Fruit fly (Drosophila melanogaster) whole organism, embryonic: Measurements from ENCODE around the gene CG2003.

Experiments
- Atf6 ChIP-seq: fragments of 200-800 bp; sonication (Bioruptor generic); IDR thresholded peaks from 2 replicates; pipeline ENCODE4 v1.3.6; 2022; ENCODE audit warnings: missing biosample characterization, missing genetic modification characterization
- Awh ChIP-seq: fragments of 200-800 bp; sonication (Bioruptor generic); IDR thresholded peaks from 2 replicates; pipeline ENCODE4, ENCODE4 v1.3.6; 2022; ENCODE audit warnings: missing biosample characterization, missing genetic modification characterization
- CG11398 ChIP-seq: fragments of 200-800 bp; sonication (Bioruptor generic); optimal IDR thresholded peaks from 2 replicates; lab custom pipeline; 2016; ENCODE audit warnings: missing biosample characterization, missing genetic modification characterization
- CG11695 ChIP-seq: fragments of 200-800 bp; sonication (Bioruptor generic); IDR thresholded peaks from 3 replicates; pipeline ENCODE4 v1.3.6; 2022; ENCODE audit warnings: missing biosample characterization, missing genetic modification characterization
- CG12155 ChIP-seq: fragments of 200-800 bp; sonication (Bioruptor generic); optimal IDR thresholded peaks from 3 replicates; lab custom pipeline; 2016; ENCODE audit warnings: missing biosample characterization, missing genetic modification characterization
- CG1233 ChIP-seq: fragments of 200-800 bp; sonication (Bioruptor generic); optimal IDR thresholded peaks from 4 replicates; lab custom pipeline; 2018; ENCODE audit warnings: missing biosample characterization, mild to moderate bottlenecking, missing genetic modification characterization
- CG12659 ChIP-seq: fragments of 200-800 bp; sonication (Bioruptor generic); optimal IDR thresholded peaks from 3 replicates; lab custom pipeline; 2017; ENCODE audit warnings: mild to moderate bottlenecking, missing biosample characterization, missing genetic modification reagents, missing genetic modification characterization
- CG13624 ChIP-seq: fragments of 200-800 bp; sonication (Bioruptor generic); optimal IDR thresholded peaks from 2 replicates; lab custom pipeline; 2016; ENCODE audit warnings: missing biosample characterization, missing genetic modification characterization
- CG14050 ChIP-seq: fragments of 200-800 bp; sonication (Bioruptor generic); IDR thresholded peaks from 3 replicates; pipeline ENCODE4 v1.3.6; 2022; ENCODE audit warnings: missing biosample characterization, missing genetic modification characterization
- CG14441 ChIP-seq: fragments of 200-800 bp; sonication (Bioruptor generic); IDR thresholded peaks from 2 replicates; pipeline ENCODE4 v1.3.6; 2022; ENCODE audit warnings: missing biosample characterization, missing genetic modification characterization
- CG18262 ChIP-seq: fragments of 200-800 bp; optimal IDR thresholded peaks from 3 replicates; lab custom pipeline; 2019; ENCODE audit warnings: missing biosample characterization, mild to moderate bottlenecking, missing genetic modification characterization, moderate library complexity
- CG2116 ChIP-seq: fragments of 200-800 bp; sonication (Bioruptor generic); optimal IDR thresholded peaks from 3 replicates; lab custom pipeline; 2018; ENCODE audit warnings: missing biosample characterization, mild to moderate bottlenecking, missing genetic modification characterization
- CG2120 ChIP-seq: fragments of 200-800 bp; sonication (Bioruptor generic); optimal IDR thresholded peaks from 3 replicates; lab custom pipeline; 2016; ENCODE audit warnings: missing biosample characterization, missing genetic modification characterization
- CG2889 ChIP-seq: fragments of 200-800 bp; sonication (Bioruptor generic); IDR thresholded peaks from 3 replicates; pipeline ENCODE4 v1.3.6; 2022; ENCODE audit warnings: missing biosample characterization, missing genetic modification characterization
- CG31441 ChIP-seq: fragments of 200-800 bp; sonication (Bioruptor generic); IDR thresholded peaks from 2 replicates; pipeline ENCODE4 v1.3.6; 2022; ENCODE audit warnings: missing biosample characterization, missing genetic modification characterization
- CG3838 ChIP-seq: fragments of 200-800 bp; sonication (Bioruptor generic); optimal IDR thresholded peaks from 3 replicates; lab custom pipeline; 2016; ENCODE audit warnings: missing biosample characterization, missing genetic modification characterization
- CG9437 ChIP-seq: fragments of 200-800 bp; sonication (Bioruptor generic); optimal IDR thresholded peaks from 2 replicates; lab custom pipeline; 2018; ENCODE audit warnings: missing biosample characterization, mild to moderate bottlenecking, missing genetic modification characterization
- CG9609 ChIP-seq: fragments of 200-800 bp; sonication (Bioruptor generic); optimal IDR thresholded peaks from 3 replicates; lab custom pipeline; 2016; ENCODE audit warnings: missing biosample characterization, missing genetic modification characterization
- CG9727 ChIP-seq: fragments of 200-800 bp; sonication (Bioruptor generic); optimal IDR thresholded peaks from 3 replicates; lab custom pipeline; 2017; ENCODE audit warnings: missing biosample characterization, mild to moderate bottlenecking, missing genetic modification characterization
- Dp ChIP-seq: fragments of 200-800 bp; sonication (Bioruptor generic); optimal IDR thresholded peaks from 2 replicates; lab custom pipeline; 2018; ENCODE audit warnings: missing biosample characterization, mild to moderate bottlenecking, missing genetic modification characterization, moderate library complexity
- Eip74EF ChIP-seq, 2 experiments: fragments of 200-800 bp in 1 of 2; fragments of >200 bp in 1 of 2; sonication (Bioruptor generic) in 1 of 2; optimal IDR thresholded peaks; 2 replicates each; lab custom pipeline; 2017 to 2019; ENCODE audit warnings: missing biosample characterization in 2 of 2, missing genetic modification characterization in 2 of 2, mild to moderate bottlenecking in 1 of 2, moderate library complexity in 1 of 2
- Fer2 ChIP-seq: fragments of 200-800 bp; sonication (Bioruptor generic); optimal IDR thresholded peaks from 2 replicates; lab custom pipeline; 2018; ENCODE audit warnings: missing biosample characterization, mild to moderate bottlenecking, missing genetic modification characterization, moderate library complexity
- HmgZ ChIP-seq: fragments of 200-800 bp; sonication (Bioruptor generic); optimal IDR thresholded peaks from 2 replicates; lab custom pipeline; 2018; ENCODE audit warnings: missing biosample characterization, mild to moderate bottlenecking, missing genetic modification characterization
- Kr ChIP-seq: fragments of 200-800 bp; sonication (Bioruptor generic); optimal IDR thresholded peaks from 2 replicates; lab custom pipeline; 2017; ENCODE audit warnings: missing biosample characterization, mild to moderate bottlenecking, missing genetic modification characterization
- Mrtf ChIP-seq: fragments of 200-800 bp; sonication (Bioruptor generic); IDR thresholded peaks from 3 replicates; pipeline ENCODE4 v1.3.6; 2022; ENCODE audit warnings: missing biosample characterization, missing genetic modification characterization
- Trl ChIP-seq, 3 experiments: fragments of >200 bp in 2 of 3; fragments of 200-800 bp in 1 of 3; sonication (Bioruptor generic) in 1 of 3; optimal IDR thresholded peaks; 2 replicates in 1 of 3; 3 replicates in 2 of 3; lab custom pipeline; 2016 to 2017; ENCODE audit warnings: missing biosample characterization in 1 of 3, missing genetic modification characterization in 1 of 3
- Vsx1 ChIP-seq: fragments of 200-800 bp; sonication (Bioruptor generic); optimal IDR thresholded peaks from 2 replicates; lab custom pipeline; 2017; ENCODE audit warnings: missing biosample characterization, mild to moderate bottlenecking, missing genetic modification characterization, missing genetic modification reagents
- btn ChIP-seq: fragments of 200-800 bp; sonication (Bioruptor generic); optimal IDR thresholded peaks from 2 replicates; lab custom pipeline; 2016; ENCODE audit warnings: missing biosample characterization, missing genetic modification characterization
- chm ChIP-seq: fragments of 200-800 bp; sonication (Bioruptor generic); IDR thresholded peaks from 2 replicates; pipeline ENCODE4 v1.3.6; 2022; ENCODE audit warnings: missing biosample characterization, missing genetic modification characterization
- dimm ChIP-seq: fragments of 200-800 bp; sonication (Bioruptor generic); IDR thresholded peaks from 2 replicates; pipeline ENCODE4 v1.3.6; 2022; ENCODE audit warnings: missing biosample characterization, missing genetic modification characterization
- dysf ChIP-seq: fragments of 200-800 bp; sonication (Bioruptor generic); IDR thresholded peaks from 3 replicates; pipeline ENCODE4 v1.3.6; 2022; ENCODE audit warnings: missing biosample characterization, missing genetic modification characterization
- en ChIP-seq: fragments of 200-800 bp; sonication (Bioruptor generic); optimal IDR thresholded peaks from 2 replicates; lab custom pipeline; 2016; ENCODE audit warnings: missing biosample characterization, missing genetic modification characterization
- eve ChIP-seq, 2 experiments: fragments of >200 bp; optimal IDR thresholded peaks; 2 replicates each; lab custom pipeline; 2017; ENCODE audit warnings: missing biosample characterization in 2 of 2, missing genetic modification characterization in 2 of 2
- ewg ChIP-seq: fragments of 200-800 bp; sonication (Bioruptor generic); optimal IDR thresholded peaks from 3 replicates; lab custom pipeline; 2017; ENCODE audit warnings: mild to moderate bottlenecking, missing biosample characterization, missing genetic modification reagents, missing genetic modification characterization
- gce ChIP-seq: fragments of 200-800 bp; sonication (Bioruptor generic); IDR thresholded peaks from 3 replicates; pipeline ENCODE4 v1.3.6; 2022; ENCODE audit warnings: missing biosample characterization, missing genetic modification characterization
- gem ChIP-seq: fragments of 200-800 bp; sonication (Bioruptor generic); optimal IDR thresholded peaks from 2 replicates; lab custom pipeline; 2019; ENCODE audit warnings: missing biosample characterization, mild to moderate bottlenecking, missing genetic modification characterization, moderate library complexity
- gfzf ChIP-seq: fragments of 200-800 bp; sonication (Bioruptor generic); optimal IDR thresholded peaks from 2 replicates; lab custom pipeline; 2016; ENCODE audit warnings: missing biosample characterization, mild to moderate bottlenecking, missing genetic modification characterization, moderate library complexity
- nerfin-2 ChIP-seq: fragments of 200-800 bp; sonication (Bioruptor generic); IDR thresholded peaks from 2 replicates; pipeline ENCODE4 v1.3.6; 2022; ENCODE audit warnings: missing biosample characterization, missing genetic modification characterization; ENCODE audit not compliant: partially characterized antibody
- pita ChIP-seq: fragments of 200-800 bp; sonication (Bioruptor generic); optimal IDR thresholded peaks from 2 replicates; lab custom pipeline; 2017; ENCODE audit warnings: missing biosample characterization, mild to moderate bottlenecking, missing genetic modification characterization
- sc ChIP-seq, 3 experiments: fragments of >200 bp in 2 of 3; fragments of 200-800 bp in 1 of 3; sonication (Bioruptor generic) in 1 of 3; optimal IDR thresholded peaks; 2 replicates in 2 of 3; 3 replicates in 1 of 3; lab custom pipeline; 2017; ENCODE audit warnings: mild to moderate bottlenecking in 1 of 3, missing biosample characterization in 1 of 3, missing genetic modification characterization in 1 of 3, missing genetic modification reagents in 1 of 3
- scrt ChIP-seq: fragments of 200-800 bp; sonication (Bioruptor generic); optimal IDR thresholded peaks from 2 replicates; lab custom pipeline; 2018; ENCODE audit warnings: missing biosample characterization, mild to moderate bottlenecking, missing genetic modification characterization, moderate library complexity
- stwl ChIP-seq: fragments of 200-800 bp; sonication (Bioruptor generic); optimal IDR thresholded peaks from 3 replicates; lab custom pipeline; 2018; ENCODE audit warnings: missing biosample characterization, mild to moderate bottlenecking, missing genetic modification characterization, moderate library complexity
- tap ChIP-seq: fragments of 200-800 bp; optimal IDR thresholded peaks from 3 replicates; lab custom pipeline; 2019; ENCODE audit warnings: missing biosample characterization, mild to moderate bottlenecking, missing genetic modification characterization, moderate library complexity
- tna ChIP-seq: fragments of 200-800 bp; sonication (Bioruptor generic); IDR thresholded peaks from 2 replicates; pipeline ENCODE4 v1.3.6; 2022; ENCODE audit warnings: missing biosample characterization, missing genetic modification characterization; ENCODE audit not compliant: partially characterized antibody
- trh ChIP-seq: fragments of 200-800 bp; sonication (Bioruptor generic); optimal IDR thresholded peaks from 2 replicates; lab custom pipeline; 2016; ENCODE audit warnings: missing biosample characterization, missing genetic modification characterization

The CG2003 gene

DNA sequence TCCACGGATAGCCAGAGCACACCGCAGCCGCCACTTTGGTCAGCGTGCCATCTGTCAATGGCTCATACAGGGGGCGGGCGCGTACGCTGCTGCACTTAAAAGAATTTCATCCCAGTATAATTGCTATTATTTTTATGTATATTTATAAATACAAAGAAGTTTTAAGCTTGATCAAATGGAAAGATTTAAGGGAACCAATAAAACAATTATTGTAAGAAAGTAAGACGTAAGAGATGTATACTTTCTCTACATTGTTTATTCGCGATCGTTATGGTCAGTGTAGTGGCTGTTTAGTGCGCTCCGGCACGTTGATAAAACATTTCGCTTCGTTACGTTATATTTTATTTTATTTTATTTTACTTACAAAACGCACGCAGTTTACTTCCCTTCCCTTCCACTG, 13.9 kb downstream of the CG2003 start (continued):
- TF ChIP-seq Vsx1 (GFP tag; lab: Kevin White, UChicago) (no peak), btn (GFP tag; lab: Kevin White, UChicago) (no peak), CG11695 (GFP tag; lab: Robert Waterston, UW) (0 out of 3 replicates have a peak, but pooled peaks have one; percentile 12), CG2120 (GFP tag; lab: Kevin White, UChicago) (no peak), CG3838 (GFP tag; lab: Kevin White, UChicago) (no peak), CG2116 (no peak), CG9727 (GFP tag; lab: Kevin White, UChicago) (no peak), Fer2 (tag; lab: Kevin White, UChicago) (no peak), en (GFP tag; lab: Kevin White, UChicago) (no peak), dysf (GFP tag; lab: Robert Waterston, UW) (0 out of 3 replicates have a peak, but pooled peaks have one; percentile 18), CG2889 (GFP tag; lab: Robert Waterston, UW) (no peak), CG31441 (GFP tag; lab: Robert Waterston, UW) (0 out of 2 replicates have a peak, but pooled peaks have one; percentile 26), tap (peak; percentile 21)

dm6 chr3R:32006330-32006729, 28.4 kb downstream of the CG2003 start:
- TF ChIP-seq CG9609 (GFP tag; lab: Kevin White, UChicago) (no peak), nerfin-2 (GFP tag; lab: Robert Waterston, UW) (no peak), pita (GFP tag; lab: Kevin White, UChicago) (peak; percentile 39), stwl (tag; lab: Kevin White, UChicago) (peak; percentile 46), CG2116 (no peak)

DNA sequence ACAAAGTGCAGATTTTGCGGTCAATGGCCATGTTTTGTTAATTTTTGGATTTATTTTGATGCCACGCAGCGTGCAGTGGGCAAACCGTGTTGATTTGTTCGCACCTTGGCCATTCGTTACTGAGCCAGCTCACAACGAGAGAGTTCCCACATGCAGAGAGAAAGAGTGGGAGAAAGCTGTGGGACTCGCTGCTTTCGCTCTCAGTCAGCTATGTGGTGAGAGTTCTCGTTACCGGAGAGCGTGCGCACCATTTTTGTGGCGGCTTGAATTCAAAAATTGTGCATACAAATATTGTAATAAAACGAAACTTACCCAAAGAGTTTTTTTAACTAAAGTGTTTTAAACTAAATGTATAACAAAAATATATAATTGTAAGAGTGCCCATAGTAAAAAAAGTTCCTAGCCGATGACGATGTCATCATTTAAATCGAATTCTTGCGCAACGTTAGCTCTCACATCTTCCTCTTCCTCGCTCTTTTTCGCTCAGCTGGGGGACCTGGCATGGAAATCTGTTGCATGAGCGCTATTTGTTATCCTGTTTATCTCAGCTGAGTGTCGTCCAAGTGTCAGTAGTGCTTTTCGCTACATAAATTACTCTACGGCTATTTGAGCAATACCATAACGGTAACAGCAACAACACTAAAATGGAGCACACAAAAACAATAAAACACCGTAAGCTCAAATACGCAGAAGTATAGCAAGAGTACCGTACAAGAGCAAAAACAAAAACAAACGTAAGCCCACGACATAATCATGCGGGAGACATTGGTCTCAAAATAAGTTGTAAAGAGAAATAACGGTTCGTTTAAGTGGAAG, 37.7 kb downstream of the CG2003 start, which contains the start of gene heph:
heph (minus strand) TSS at position 121 of the 816 bp plus-strand sequence.
- TF ChIP-seq gem (tag; lab: Kevin White, UChicago) (no peak), tna (GFP tag; lab: Robert Waterston, UW) (no peak), Awh (GFP tag; lab: Robert Waterston, UW) (no peak), gce (GFP tag; lab: Robert Waterston, UW) (no peak), CG14441 (GFP tag; lab: Robert Waterston, UW) (no peak), CG14050 (GFP tag; lab: Robert Waterston, UW) (no peak), CG1233 (GFP tag; lab: Kevin White, UChicago) (no peak), Mrtf (GFP tag; lab: Robert Waterston, UW) (no peak), trh (GFP tag; lab: Kevin White, UChicago) (no peak), Eip74EF (GFP tag; optimal IDR thresholded peaks at IDR 0.05; lab: Kevin White, UChicago) (no peak), HmgZ (tag; lab: Kevin White, UChicago) (no peak), sc (optimal IDR thresholded peaks at IDR 0.05; lab: Kevin White, UChicago) (no peak), sc (GFP tag; optimal IDR thresholded peaks at IDR 0.05; lab: Kevin White, UChicago) (no peak), chm (GFP tag; lab: Robert Waterston, UW) (no peak), CG12155 (GFP tag; lab: Kevin White, UChicago) (peak; percentile 86), Kr (no peak), Dp (GFP tag; lab: Kevin White, UChicago) (peak; percentile 15), CG9437 (GFP tag; lab: Kevin White, UChicago) (peak; percentile 52), CG12659 (no peak), eve (GFP tag; optimal IDR thresholded peaks at IDR 0.05; lab: Kevin White, UChicago) (peak in 1 of 2 experiments; percentile 67), CG11398 (GFP tag; lab: Kevin White, UChicago) (no peak), stwl (tag; lab: Kevin White, UChicago) (peak; percentile 71), dimm (no peak), ewg (peak; percentile 76), CG9609 (GFP tag; lab: Kevin White, UChicago) (no peak), gfzf (GFP tag; lab: Kevin White, UChicago) (no peak), CG18262 (no peak), Atf6 (GFP tag; lab: Robert Waterston, UW) (no peak), Trl (optimal IDR thresholded peaks at IDR 0.05; lab: Kevin White, UChicago) (peak; percentile 74 to 77), Trl (GFP tag; optimal IDR thresholded peaks at IDR 0.05; lab: Kevin White, UChicago) (no peak), CG13624 (no peak), scrt (peak; percentile 83)
